Fruit fly (Drosophila melanogaster) Kc167 (cell line): Measurements from ENCODE around the gene gpp.

Experiments
- Myc ChIP-seq: fragments of >200 bp; optimal IDR thresholded peaks from 2 replicates; lab custom pipeline; 2017; ENCODE audit warnings: missing external identifiers
- Sin3A ChIP-seq: fragments of >200 bp; optimal IDR thresholded peaks from 2 replicates; lab custom pipeline; 2018; ENCODE audit warnings: missing external identifiers
- h ChIP-seq: fragments of >200 bp; optimal IDR thresholded peaks from 3 replicates; lab custom pipeline; 2018; ENCODE audit warnings: missing external identifiers
- insv ChIP-seq: fragments of >200 bp; optimal IDR thresholded peaks from 3 replicates; lab custom pipeline; 2018; ENCODE audit warnings: missing external identifiers
- psq ChIP-seq: fragments of >200 bp; optimal IDR thresholded peaks from 2 replicates; lab custom pipeline; 2017; ENCODE audit warnings: missing external identifiers
- ttk ChIP-seq: sonication (Bioruptor generic); optimal IDR thresholded peaks from 2 replicates; lab custom pipeline; 2017; ENCODE audit warnings: missing external identifiers

Gene gpp

dm6 chr3R:6416242-6416641 is 9.6 kb downstream of the gpp start:
- TF ChIP-seq h, result no peak
- TF ChIP-seq psq, result no peak
- TF ChIP-seq ttk (lab: Kevin White, UChicago), result no peak
- no peak for TF ChIP-seq Sin3A (lab: Kevin White, UChicago)
- no peak for TF ChIP-seq Myc (lab: Kevin White, UChicago)
- no peak for TF ChIP-seq insv (lab: Kevin White, UChicago)

dm6 chr3R:6419103-6419502 is 12.4 kb downstream of the gpp start:
- TF ChIP-seq Sin3A (lab: Kevin White, UChicago) (no peak), insv (lab: Kevin White, UChicago) (no peak), psq (no peak), Myc (lab: Kevin White, UChicago) (no peak), ttk (lab: Kevin White, UChicago) (no peak), h (no peak)

dm6 chr3R:6419942-6420341 is 13.3 kb downstream of the gpp start:
- TF ChIP-seq Myc (lab: Kevin White, UChicago) (no peak), ttk (lab: Kevin White, UChicago) (no peak), insv (lab: Kevin White, UChicago) (no peak), Sin3A (lab: Kevin White, UChicago) (no peak), psq (no peak), h (no peak)

dm6 chr3R:6421263-6421662 is 14.6 kb downstream of the gpp start:
- TF ChIP-seq h, result no peak
- TF ChIP-seq psq, result no peak
- TF ChIP-seq insv (lab: Kevin White, UChicago), result no peak
- TF ChIP-seq Myc (lab: Kevin White, UChicago), result no peak
- TF ChIP-seq Sin3A (lab: Kevin White, UChicago), result no peak
- TF ChIP-seq ttk (lab: Kevin White, UChicago), result no peak

dm6 chr3R:6421712-6422141 is 15.1 kb downstream of the gpp start:
- no peak for TF ChIP-seq psq

dm6 chr3R:6423128-6423527 is 16.5 kb downstream of the gpp start:
- TF ChIP-seq psq, result no peak
- TF ChIP-seq Sin3A (lab: Kevin White, UChicago), result no peak

- TF ChIP-seq Sin3A (lab: Kevin White, UChicago) (no peak), insv (lab: Kevin White, UChicago) (no peak), Myc (lab: Kevin White, UChicago) (no peak), ttk (lab: Kevin White, UChicago) (no peak), psq (no peak), h (no peak)
Observed at dm6 chr3R:6423984-6424602, 17.4 kb downstream of the gpp start.

dm6 chr3R:6425454-6426156 is 18.9 kb downstream of the gpp start:
- TF ChIP-seq psq, result no peak
- TF ChIP-seq ttk (lab: Kevin White, UChicago), result no peak
- TF ChIP-seq Sin3A (lab: Kevin White, UChicago), result no peak
- TF ChIP-seq h, result no peak
- no peak for TF ChIP-seq insv (lab: Kevin White, UChicago)
- no peak for TF ChIP-seq Myc (lab: Kevin White, UChicago)

dm6 chr3R:6426173-6426899 is 19.7 kb downstream of the gpp start:
- TF ChIP-seq Myc (lab: Kevin White, UChicago) (no peak), insv (lab: Kevin White, UChicago) (no peak), h (no peak), ttk (lab: Kevin White, UChicago) (no peak), Sin3A (lab: Kevin White, UChicago) (no peak), psq (no peak)

dm6 chr3R:6427619-6428378 is 21.1 kb downstream of the gpp start:
- TF ChIP-seq h, result no peak
- no peak for TF ChIP-seq ttk (lab: Kevin White, UChicago)
- no peak for TF ChIP-seq Sin3A (lab: Kevin White, UChicago)
- TF ChIP-seq insv (lab: Kevin White, UChicago), result no peak
- no peak for TF ChIP-seq Myc (lab: Kevin White, UChicago)
- TF ChIP-seq psq, result no peak

dm6 chr3R:6428935-6429334 is 22.3 kb downstream of the gpp start:
- no peak for TF ChIP-seq insv (lab: Kevin White, UChicago)
- no peak for TF ChIP-seq Myc (lab: Kevin White, UChicago)
- TF ChIP-seq h, result no peak
- TF ChIP-seq Sin3A (lab: Kevin White, UChicago), result no peak
- no peak for TF ChIP-seq ttk (lab: Kevin White, UChicago)
- TF ChIP-seq psq, result no peak

- no peak for TF ChIP-seq Sin3A (lab: Kevin White, UChicago)
Observed at dm6 chr3R:6429706-6430105, 23.1 kb downstream of the gpp start.
